Worm (Caenorhabditis elegans): ENCODE results near the gene nhr-50.

DNA sequence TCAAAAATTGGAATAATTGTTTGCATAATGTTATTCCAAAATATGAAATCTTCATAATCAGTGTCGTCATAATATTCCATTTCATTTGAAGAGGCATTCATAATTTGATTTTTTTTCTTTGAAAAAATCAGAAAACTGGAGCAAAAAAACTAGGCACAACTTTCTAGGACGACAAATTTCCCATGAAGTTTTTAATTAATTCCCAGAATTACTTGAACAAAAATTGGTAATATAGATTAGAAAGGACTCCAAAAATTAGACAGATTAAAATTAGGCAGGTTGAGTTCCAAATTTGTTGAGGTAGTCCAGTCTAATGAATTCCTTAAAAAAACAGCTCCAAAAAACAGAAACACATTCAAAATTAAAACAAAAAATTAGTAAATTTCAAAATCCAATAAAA lies 45.5 kb downstream of the nhr-50 start, which contains the start of gene srw-57:
- TF ChIP-seq ztf-4 (tag; optimal IDR thresholded peaks at IDR 0.05), result no peak
- no peak for TF ChIP-seq ceh-9 (tag; optimal IDR thresholded peaks at IDR 0.05)
- no peak for TF ChIP-seq fkh-10 (GFP tag; optimal IDR thresholded peaks at IDR 0.05)
- no peak for TF ChIP-seq ceh-16 (tag; optimal IDR thresholded peaks at IDR 0.05)
- TF ChIP-seq unc-62 (GFP tag; optimal IDR thresholded peaks at IDR 0.05), result no peak
- no peak for TF ChIP-seq eor-1 (tag; optimal IDR thresholded peaks at IDR 0.05)

All from whole organism, L3 larva.